Worm (Caenorhabditis elegans): ENCODE data around the gene Y57G11C.1142.

ce11 chrIV:14799186-14799585 lies 3.2 kb upstream of the Y57G11C.1142 start, which contains the start of gene Y57G11C.14:
- TF ChIP-seq him-1 (tag; optimal IDR thresholded peaks at IDR 0.05), result no peak
- no peak for TF ChIP-seq dao-5 (tag; optimal IDR thresholded peaks at IDR 0.05)
- TF ChIP-seq W03F9.2 (tag; optimal IDR thresholded peaks at IDR 0.05), result no peak
